Worm (Caenorhabditis elegans): ENCODE results near the gene ndua-7.

DNA sequence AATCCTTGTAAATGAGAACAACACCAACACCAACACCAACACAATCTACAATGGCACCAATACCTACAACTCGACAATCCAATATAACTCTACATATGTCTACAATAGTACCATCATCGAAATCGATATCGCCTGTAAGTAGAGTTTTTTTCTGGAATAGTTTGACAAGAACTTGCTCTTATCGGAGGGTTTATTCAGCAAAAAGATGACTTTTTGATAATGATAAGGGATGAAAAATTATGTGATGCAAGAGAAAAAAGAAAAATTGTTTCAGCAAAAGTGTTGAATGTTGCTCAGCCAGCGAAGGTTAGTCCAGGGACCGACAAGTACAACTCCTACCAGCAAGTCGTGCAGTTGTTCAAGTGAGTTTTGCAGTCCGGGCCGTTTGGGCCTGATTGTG lies 14.2 kb upstream of the ndua-7 start:
- TF ChIP-seq tbx-11 (GFP tag; IDR thresholded peaks at IDR 0.05) (no peak), tra-4 (tag; optimal IDR thresholded peaks at IDR 0.05) (no peak), ama-1 (optimal IDR thresholded peaks at IDR 0.05) (no peak), tbx-37 (GFP tag; conservative IDR thresholded peaks at IDR 0.05) (no peak), hnd-1 (tag; optimal IDR thresholded peaks at IDR 0.05) (no peak), sea-1 (GFP tag; conservative IDR thresholded peaks at IDR 0.05) (no peak), scrt-1 (GFP tag; IDR thresholded peaks at IDR 0.05) (no peak), hmg-4 (GFP tag; optimal IDR thresholded peaks at IDR 0.05) (no peak), hmbx-1 (tag; optimal IDR thresholded peaks at IDR 0.05) (no peak), aly-1 (tag; optimal IDR thresholded peaks at IDR 0.05) (no peak), ceh-13 (GFP tag; optimal IDR thresholded peaks at IDR 0.05) (no peak), B0310.2 (tag; optimal IDR thresholded peaks at IDR 0.05) (no peak), F13C5.2 (tag; optimal IDR thresholded peaks at IDR 0.05) (no peak)

All from whole organism, early embryonic.